Worm (Caenorhabditis elegans): ENCODE measurements around the gene D2023.4.

The D2023.4 gene

ce11 chrV:11801076-11801849 is 24.3 kb downstream of the D2023.4 start:
- no peak for TF ChIP-seq R02D3.7 (tag; optimal IDR thresholded peaks at IDR 0.05)
- TF ChIP-seq Y55F3AM.14 (GFP tag; optimal IDR thresholded peaks at IDR 0.05), result no peak
- no peak for TF ChIP-seq peb-1 (tag; optimal IDR thresholded peaks at IDR 0.05)
- TF ChIP-seq lsy-2 (tag; optimal IDR thresholded peaks at IDR 0.05), result peak in 1 of 2 experiments; percentile 57
- peak; percentile 59 for TF ChIP-seq egl-27 (tag; optimal IDR thresholded peaks at IDR 0.05)
- TF ChIP-seq fos-1 (tag; optimal IDR thresholded peaks at IDR 0.05), result peak; percentile 76
- peak; percentile 61 for TF ChIP-seq blmp-1 (tag; optimal IDR thresholded peaks at IDR 0.05; ENCODE audit: insufficient read depth)
- TF ChIP-seq lin-39 (tag; optimal IDR thresholded peaks at IDR 0.05), result no peak
- no peak for TF ChIP-seq unc-62 (GFP tag; optimal IDR thresholded peaks at IDR 0.05)
- no peak for TF ChIP-seq skn-1 (tag; optimal IDR thresholded peaks at IDR 0.05)
- peak; percentile 70 for TF ChIP-seq nhr-25 (tag; optimal IDR thresholded peaks at IDR 0.05)
- TF ChIP-seq sma-3 (GFP tag; optimal IDR thresholded peaks at IDR 0.05), result peak; percentile 86
- TF ChIP-seq nhr-12 (tag; optimal IDR thresholded peaks at IDR 0.05), result no peak
- no peak for TF ChIP-seq F13H6.1 (tag; optimal IDR thresholded peaks at IDR 0.05)
- peak; percentile 95 for TF ChIP-seq sma-9 (GFP tag; optimal IDR thresholded peaks at IDR 0.05)
- no peak for TF ChIP-seq sma-9 (tag; optimal IDR thresholded peaks at IDR 0.05)
- TF ChIP-seq nhr-21 (tag; optimal IDR thresholded peaks at IDR 0.05), result peak; percentile 85

ce11 chrV:11800486-11800885 is 25.1 kb downstream of the D2023.4 start:
- TF ChIP-seq ceh-82 (tag; optimal IDR thresholded peaks at IDR 0.05), result no peak
- no peak for TF ChIP-seq nhr-237 (tag; optimal IDR thresholded peaks at IDR 0.05)
- peak in 1 of 2 experiments; percentile 1 for TF ChIP-seq lsy-2 (tag; optimal IDR thresholded peaks at IDR 0.05)
- peak; percentile 15 for TF ChIP-seq nhr-21 (tag; optimal IDR thresholded peaks at IDR 0.05)
- peak; percentile 53 for TF ChIP-seq nhr-25 (tag; optimal IDR thresholded peaks at IDR 0.05)
- TF ChIP-seq sma-3 (GFP tag; optimal IDR thresholded peaks at IDR 0.05), result peak; percentile 9
- TF ChIP-seq nhr-23 (tag; optimal IDR thresholded peaks at IDR 0.05), result no peak
- peak; percentile 30 for TF ChIP-seq sma-9 (GFP tag; optimal IDR thresholded peaks at IDR 0.05)
- no peak for TF ChIP-seq sma-9 (tag; optimal IDR thresholded peaks at IDR 0.05)

ce11 chrV:11799252-11799822 is 26.2 kb downstream of the D2023.4 start:
- TF ChIP-seq ceh-16 (tag; optimal IDR thresholded peaks at IDR 0.05) (no peak), Y55F3AM.14 (GFP tag; optimal IDR thresholded peaks at IDR 0.05) (peak; percentile 82), sma-3 (GFP tag; optimal IDR thresholded peaks at IDR 0.05) (peak; percentile 97), nhr-21 (tag; optimal IDR thresholded peaks at IDR 0.05) (peak; percentile 98), sem-4 (tag; optimal IDR thresholded peaks at IDR 0.05) (peak; percentile 82), unc-39 (tag; optimal IDR thresholded peaks at IDR 0.05) (no peak), nhr-25 (tag; optimal IDR thresholded peaks at IDR 0.05) (peak; percentile 96), gmeb-1 (tag; optimal IDR thresholded peaks at IDR 0.05) (peak; percentile 36), mdl-1 (tag; optimal IDR thresholded peaks at IDR 0.05) (peak; percentile 92 to 93), sma-9 (GFP tag; optimal IDR thresholded peaks at IDR 0.05) (peak; percentile 99), sma-9 (tag; optimal IDR thresholded peaks at IDR 0.05) (peak; percentile 42), nhr-129 (tag; optimal IDR thresholded peaks at IDR 0.05) (peak; percentile 14), aly-2 (tag; optimal IDR thresholded peaks at IDR 0.05) (no peak), mab-5 (tag; optimal IDR thresholded peaks at IDR 0.05) (no peak), lsy-2 (tag; optimal IDR thresholded peaks at IDR 0.05) (peak in 1 of 2 experiments; percentile 51), ztf-1 (GFP tag; conservative IDR thresholded peaks at IDR 0.05) (no peak), F13H6.1 (tag; optimal IDR thresholded peaks at IDR 0.05) (peak; percentile 83), egl-27 (tag; optimal IDR thresholded peaks at IDR 0.05) (peak; percentile 59), blmp-1 (tag; optimal IDR thresholded peaks at IDR 0.05; ENCODE audit: insufficient read depth) (peak; percentile 95), mbf-1 (tag; optimal IDR thresholded peaks at IDR 0.05) (no peak), dmd-4 (tag; optimal IDR thresholded peaks at IDR 0.05) (no peak), lin-13 (GFP tag; optimal IDR thresholded peaks at IDR 0.05) (no peak), crh-2 (tag; optimal IDR thresholded peaks at IDR 0.05) (peak; percentile 65)

ce11 chrV:11798320-11798719 is 27.2 kb downstream of the D2023.4 start:
- no peak for TF ChIP-seq mdl-1 (tag; optimal IDR thresholded peaks at IDR 0.05)
- TF ChIP-seq nhr-129 (tag; optimal IDR thresholded peaks at IDR 0.05), result peak; percentile 49
